Fruit fly (Drosophila melanogaster) Kc167 (cell line): ENCODE results near the gene COX8.

Experiments
- Sin3A ChIP-seq: fragments of >200 bp; optimal IDR thresholded peaks from 2 replicates; lab custom pipeline; 2018; ENCODE audit warnings: missing external identifiers
- psq ChIP-seq: fragments of >200 bp; optimal IDR thresholded peaks from 2 replicates; lab custom pipeline; 2017; ENCODE audit warnings: missing external identifiers
- ttk ChIP-seq: sonication (Bioruptor generic); optimal IDR thresholded peaks from 2 replicates; lab custom pipeline; 2017; ENCODE audit warnings: missing external identifiers

- TF ChIP-seq Sin3A (lab: Kevin White, UChicago) (no peak), psq (lab: Kevin White, UChicago) (no peak), ttk (no peak)
Observed at dm6 chr3L:21536857-21537256, 2.4 kb downstream of the COX8 start, which contains the start of gene Rpn10.
